Worm (Caenorhabditis elegans) whole organism, L3 larva: ENCODE data around the gene Y47D3A.32.

Experiments used
- R02D3.7 ChIP-seq: fragments of 150-350 bp; optimal IDR thresholded peaks from 2 replicates; lab custom pipeline; 2014; ENCODE audit warnings: missing biosample characterization, missing genetic modification characterization
- ZK546.5 ChIP-seq: sonication (generic microtip); optimal IDR thresholded peaks from 2 replicates; lab custom pipeline; 2017; ENCODE audit warnings: missing biosample characterization, missing genetic modification characterization
- aly-2 ChIP-seq: fragments of 150-350 bp; optimal IDR thresholded peaks from 2 replicates; lab custom pipeline; 2014; ENCODE audit warnings: missing biosample characterization, missing genetic modification characterization
- ama-1 ChIP-seq: fragments of 150-350 bp; optimal IDR thresholded peaks from 2 replicates; lab custom pipeline; 2018
- ceh-16 ChIP-seq: sonication (generic microtip); optimal IDR thresholded peaks from 2 replicates; lab custom pipeline; 2017; ENCODE audit warnings: missing biosample characterization, missing genetic modification characterization
- daf-12 ChIP-seq: fragments of 150-350 bp; optimal IDR thresholded peaks from 2 replicates; lab custom pipeline; 2014; ENCODE audit warnings: missing biosample characterization, missing genetic modification reagents, missing genetic modification characterization
- egl-27 ChIP-seq: sonication (generic microtip); optimal IDR thresholded peaks from 4 replicates; lab custom pipeline; 2017; ENCODE audit warnings: missing biosample characterization, missing genetic modification reagents, missing genetic modification characterization
- egl-5 ChIP-seq: fragments of 150-350 bp; optimal IDR thresholded peaks from 2 replicates; lab custom pipeline; 2017; ENCODE audit warnings: missing biosample characterization, missing genetic modification reagents, missing genetic modification characterization, inconsistent platforms
- elt-1 ChIP-seq: fragments of 150-350 bp; optimal IDR thresholded peaks from 2 replicates; lab custom pipeline; 2014; ENCODE audit warnings: missing biosample characterization, missing genetic modification characterization
- elt-2 ChIP-seq: sonication (generic microtip); optimal IDR thresholded peaks from 2 replicates; lab custom pipeline; 2016; ENCODE audit warnings: missing genetic modification reagents, mild to moderate bottlenecking, missing genetic modification characterization, missing compliant biosample characterization
- elt-3 ChIP-seq, 3 experiments: fragments of 150-350 bp in 1 of 3; sonication (generic microtip) in 2 of 3; optimal IDR thresholded peaks; 2 replicates in 2 of 3; 4 replicates in 1 of 3; lab custom pipeline; 2014 to 2017; ENCODE audit warnings: missing biosample characterization in 3 of 3, missing genetic modification characterization in 3 of 3
- fkh-10 ChIP-seq: sonication (generic microtip); optimal IDR thresholded peaks from 2 replicates; lab custom pipeline; 2017; ENCODE audit warnings: missing biosample characterization, missing genetic modification reagents, missing genetic modification characterization
- fos-1 ChIP-seq: fragments of 150-350 bp; optimal IDR thresholded peaks from 2 replicates; lab custom pipeline; 2014; ENCODE audit warnings: missing biosample characterization, missing genetic modification characterization
- hmg-11 ChIP-seq: sonication (generic microtip); optimal IDR thresholded peaks from 2 replicates; lab custom pipeline; 2016; ENCODE audit warnings: missing genetic modification characterization, missing compliant biosample characterization
- lin-15B ChIP-seq: fragments of 150-350 bp; optimal IDR thresholded peaks from 2 replicates; lab custom pipeline; 2014; ENCODE audit warnings: missing biosample characterization, missing genetic modification characterization
- lin-39 ChIP-seq: fragments of 150-350 bp; optimal IDR thresholded peaks from 2 replicates; lab custom pipeline; 2018; ENCODE audit warnings: missing biosample characterization, missing genetic modification reagents, missing genetic modification characterization
- mml-1 ChIP-seq: fragments of 150-350 bp; sonication (generic microtip); optimal IDR thresholded peaks from 3 replicates; lab custom pipeline; 2014; ENCODE audit warnings: missing biosample characterization, missing genetic modification characterization
- nfya-1 ChIP-seq: sonication (generic microtip); optimal IDR thresholded peaks from 2 replicates; lab custom pipeline; 2017; ENCODE audit warnings: missing genetic modification characterization, mild to moderate bottlenecking, missing compliant biosample characterization, antibody characterized with exemption, moderate library complexity; ENCODE audit not compliant: insufficient read depth
- nhr-11 ChIP-seq: fragments of 150-350 bp; optimal IDR thresholded peaks from 2 replicates; lab custom pipeline; 2014; ENCODE audit warnings: missing biosample characterization, missing genetic modification characterization
- nhr-237 ChIP-seq: fragments of 150-350 bp; optimal IDR thresholded peaks from 2 replicates; lab custom pipeline; 2014; ENCODE audit warnings: missing biosample characterization, missing genetic modification characterization
- nhr-25 ChIP-seq: sonication (generic microtip); optimal IDR thresholded peaks from 2 replicates; lab custom pipeline; 2017; ENCODE audit warnings: missing biosample characterization, missing genetic modification characterization
- nhr-43 ChIP-seq: sonication (generic microtip); optimal IDR thresholded peaks from 2 replicates; lab custom pipeline; 2016; ENCODE audit warnings: mild to moderate bottlenecking, missing genetic modification characterization, missing compliant biosample characterization; ENCODE audit not compliant: poor library complexity, severe bottlenecking
- nhr-67 ChIP-seq: fragments of 150-350 bp; optimal IDR thresholded peaks from 2 replicates; lab custom pipeline; 2014; ENCODE audit warnings: missing biosample characterization, missing genetic modification characterization
- nhr-76 ChIP-seq: fragments of 150-350 bp; sonication (generic microtip); optimal IDR thresholded peaks from 5 replicates; lab custom pipeline; 2014; ENCODE audit warnings: missing biosample characterization, missing genetic modification characterization
- nhr-77 ChIP-seq: fragments of 150-350 bp; optimal IDR thresholded peaks from 2 replicates; lab custom pipeline; 2014; ENCODE audit warnings: missing biosample characterization, missing genetic modification characterization
- pha-4 ChIP-seq: fragments of 150-350 bp; optimal IDR thresholded peaks from 2 replicates; lab custom pipeline; 2014; ENCODE audit warnings: missing biosample characterization, missing genetic modification reagents, missing genetic modification characterization
- pqm-1 ChIP-seq: fragments of 150-350 bp; optimal IDR thresholded peaks from 2 replicates; lab custom pipeline; 2017; ENCODE audit warnings: missing biosample characterization, missing genetic modification characterization, inconsistent platforms
- sea-2 ChIP-seq: fragments of 150-350 bp; sonication (generic microtip); optimal IDR thresholded peaks from 4 replicates; lab custom pipeline; 2014; ENCODE audit warnings: missing biosample characterization, missing genetic modification reagents, missing genetic modification characterization
- skn-1 ChIP-seq: fragments of 150-350 bp; optimal IDR thresholded peaks from 2 replicates; lab custom pipeline; 2014; ENCODE audit warnings: missing biosample characterization, missing genetic modification characterization
- snpc-4 ChIP-seq: fragments of 150-350 bp; optimal IDR thresholded peaks from 2 replicates; lab custom pipeline; 2014; ENCODE audit warnings: missing biosample characterization, missing genetic modification characterization
- tbx-2 ChIP-seq: sonication (generic microtip); optimal IDR thresholded peaks from 2 replicates; lab custom pipeline; 2016; ENCODE audit warnings: mild to moderate bottlenecking, missing genetic modification characterization, missing compliant biosample characterization
- unc-39 ChIP-seq: sonication (generic microtip); optimal IDR thresholded peaks from 4 replicates; lab custom pipeline; 2017; ENCODE audit warnings: missing biosample characterization, missing genetic modification characterization
- unc-62 ChIP-seq: fragments of 150-350 bp; sonication (generic microtip); optimal IDR thresholded peaks from 4 replicates; lab custom pipeline; 2014; ENCODE audit warnings: missing biosample characterization, missing genetic modification reagents, missing genetic modification characterization
- ztf-11 ChIP-seq: fragments of 150-350 bp; optimal IDR thresholded peaks from 2 replicates; lab custom pipeline; 2014; ENCODE audit warnings: missing biosample characterization, missing genetic modification characterization
- ztf-4 ChIP-seq: fragments of 150-350 bp; optimal IDR thresholded peaks from 2 replicates; lab custom pipeline; 2014; ENCODE audit warnings: missing biosample characterization, missing genetic modification characterization

Y47D3A.32 gene

DNA sequence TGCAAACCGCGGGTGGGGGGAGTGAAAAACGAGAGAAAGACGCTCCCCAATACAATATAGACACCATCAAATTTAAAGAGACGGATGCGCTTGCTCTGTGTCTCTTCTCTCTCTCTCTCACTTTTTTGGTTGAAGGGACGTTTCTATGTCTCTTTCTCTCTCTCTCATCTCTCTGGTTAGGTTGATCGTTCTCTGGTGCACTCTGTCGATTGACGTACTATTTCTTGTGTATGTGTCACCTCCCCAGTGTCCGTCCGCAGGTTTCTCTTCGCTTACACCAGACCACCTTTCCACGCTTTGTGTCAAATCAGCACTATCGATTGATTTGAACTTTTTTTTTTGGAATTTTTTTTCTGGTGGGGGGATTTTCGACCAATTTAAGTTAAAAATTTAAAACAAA is 8.8 kb upstream of the Y47D3A.32 start (continued):
- TF ChIP-seq nfya-1 (tag; lab: Kevin White, UChicago) (peak; percentile 88), aly-2 (no peak), daf-12 (tag; lab: Kevin White, UChicago) (no peak), nhr-25 (tag; lab: Kevin White, UChicago) (peak; percentile 84), hmg-11 (tag; lab: Kevin White, UChicago) (peak; percentile 90), skn-1 (tag; lab: Kevin White, UChicago) (peak; percentile 4), ama-1 (lab: Kevin White, UChicago) (no peak), sea-2 (GFP tag; lab: Kevin White, UChicago) (no peak)

DNA sequence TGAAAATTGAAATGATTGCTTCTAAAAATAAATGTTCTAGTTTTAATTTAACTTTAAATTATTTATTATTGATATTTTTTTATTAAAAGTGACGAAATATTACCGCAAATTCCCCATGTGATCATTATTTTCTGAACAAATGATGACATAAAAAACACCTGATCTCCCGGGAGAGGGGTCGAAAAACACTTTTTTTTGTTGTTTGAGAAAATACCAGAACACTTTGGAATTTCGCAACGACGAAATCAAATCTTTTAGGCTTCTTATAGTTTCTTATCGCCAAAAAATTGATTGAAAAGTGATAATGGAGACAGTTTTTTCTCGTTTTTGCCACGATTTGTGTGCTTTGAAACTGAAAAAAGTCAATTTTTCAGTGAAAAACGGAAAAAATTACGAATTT is 7.9 kb upstream of the Y47D3A.32 start:
- TF ChIP-seq skn-1 (tag; lab: Kevin White, UChicago): no peak
- TF ChIP-seq ceh-16 (tag; lab: Kevin White, UChicago): no peak
- TF ChIP-seq pqm-1 (tag; lab: Kevin White, UChicago): peak; percentile 10
- TF ChIP-seq pha-4 (tag; lab: Kevin White, UChicago): peak; percentile 28
- no peak for TF ChIP-seq mml-1 (tag; lab: Kevin White, UChicago)
- peak; percentile 53 for TF ChIP-seq elt-2 (tag; lab: Kevin White, UChicago)
- TF ChIP-seq egl-5 (tag; lab: Kevin White, UChicago): no peak

DNA sequence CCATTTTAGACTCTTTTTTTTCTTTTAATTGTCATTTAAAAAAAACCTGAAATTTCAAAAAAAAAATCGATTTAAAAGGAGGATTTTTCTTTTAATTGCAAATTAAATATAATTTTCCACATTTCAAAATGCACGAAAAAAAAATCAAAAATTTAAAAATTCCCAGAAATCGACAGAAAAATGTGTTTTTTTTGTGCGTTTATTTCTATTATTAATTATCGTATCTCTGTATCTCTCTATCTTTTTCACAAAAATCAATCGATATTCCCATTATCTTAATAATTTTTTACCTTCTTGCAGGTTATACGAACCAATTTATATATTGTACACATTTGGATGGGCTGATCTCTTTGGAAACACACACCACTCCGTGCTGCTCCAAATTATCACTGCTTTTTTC is 7.4 kb upstream of the Y47D3A.32 start, which contains the start of gene rsks-1:
Gene rsks-1 (plus strand): TSS at position 301 of the 400 bp plus-strand sequence.
- TF ChIP-seq ztf-11 (no peak), nfya-1 (tag; lab: Kevin White, UChicago) (no peak), elt-1 (tag; lab: Kevin White, UChicago) (no peak), fos-1 (tag; lab: Kevin White, UChicago) (no peak), elt-3 (tag; optimal IDR thresholded peaks at IDR 0.05; lab: Kevin White, UChicago) (no peak)

ce11 chrIII:11246588-11246987 is 5.6 kb upstream of the Y47D3A.32 start:
- no peak for TF ChIP-seq nhr-77 (tag; lab: Kevin White, UChicago)
- no peak for TF ChIP-seq egl-27 (tag; lab: Kevin White, UChicago)
- no peak for TF ChIP-seq fkh-10 (GFP tag; lab: Kevin White, UChicago)
- no peak for TF ChIP-seq egl-5 (tag; lab: Kevin White, UChicago)
- TF ChIP-seq nhr-76 (tag; lab: Kevin White, UChicago): no peak
- no peak for TF ChIP-seq lin-15B
- TF ChIP-seq tbx-2 (tag; lab: Kevin White, UChicago): no peak
- TF ChIP-seq nhr-11 (tag; lab: Kevin White, UChicago): no peak
- no peak for TF ChIP-seq pqm-1 (tag; lab: Kevin White, UChicago)
- no peak for TF ChIP-seq lin-39 (tag; lab: Kevin White, UChicago)
- TF ChIP-seq elt-2 (tag; lab: Kevin White, UChicago): no peak
- no peak for TF ChIP-seq daf-12 (tag; lab: Kevin White, UChicago)
- no peak for TF ChIP-seq aly-2
- no peak for TF ChIP-seq ZK546.5 (tag; lab: Kevin White, UChicago)
- no peak for TF ChIP-seq nhr-67
- TF ChIP-seq nhr-43: no peak

ce11 chrIII:11248897-11249296 is 3.3 kb upstream of the Y47D3A.32 start:
- TF ChIP-seq ztf-4 (tag; lab: Kevin White, UChicago) (no peak), snpc-4 (tag; lab: Kevin White, UChicago) (no peak), unc-62 (GFP tag; lab: Kevin White, UChicago) (no peak), nhr-76 (tag; lab: Kevin White, UChicago) (no peak), elt-2 (tag; lab: Kevin White, UChicago) (no peak), nhr-237 (tag; lab: Kevin White, UChicago) (no peak), R02D3.7 (no peak), nhr-43 (no peak), pha-4 (tag; lab: Kevin White, UChicago) (no peak), unc-39 (tag; lab: Kevin White, UChicago) (no peak)
